Worm (Caenorhabditis elegans) whole organism, L3 larva: ENCODE results near the gene B0034.1.

ENCODE experiments used
- ZK546.5 ChIP-seq: sonication (generic microtip); optimal IDR thresholded peaks from 2 replicates; lab custom pipeline; 2017; ENCODE audit warnings: missing biosample characterization, missing genetic modification characterization
- ama-1 ChIP-seq: fragments of 150-350 bp; optimal IDR thresholded peaks from 2 replicates; lab custom pipeline; 2018
- mdl-1 ChIP-seq: fragments of 150-350 bp; optimal IDR thresholded peaks from 2 replicates; lab custom pipeline; 2014; ENCODE audit warnings: missing biosample characterization, missing genetic modification characterization
- zag-1 ChIP-seq: fragments of 150-350 bp; optimal IDR thresholded peaks from 2 replicates; lab custom pipeline; 2014; ENCODE audit warnings: missing biosample characterization, missing genetic modification characterization
- ztf-4 ChIP-seq: fragments of 150-350 bp; optimal IDR thresholded peaks from 2 replicates; lab custom pipeline; 2014; ENCODE audit warnings: missing biosample characterization, missing genetic modification characterization

DNA sequence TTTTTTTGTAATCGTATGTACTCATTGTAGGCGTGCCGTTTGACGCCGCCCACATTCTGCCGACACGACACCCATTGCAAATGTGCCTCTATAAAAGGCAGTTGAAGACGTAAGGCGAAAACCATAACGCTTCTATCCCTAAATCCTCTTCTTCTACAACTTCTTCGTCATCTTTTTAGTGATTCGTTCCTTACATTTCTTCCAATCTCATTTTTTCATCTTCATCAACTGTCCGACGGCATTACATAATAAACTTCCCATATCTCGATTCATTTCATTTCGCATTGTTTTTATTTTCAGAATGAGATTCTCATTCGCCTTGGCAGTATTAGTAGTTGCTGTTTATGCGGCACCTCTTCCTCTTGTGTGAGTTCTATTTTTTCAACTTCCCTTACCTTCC is 52.2 kb downstream of the B0034.1 start, which contains the start of gene ZK84.1:
- TF ChIP-seq mdl-1 (tag; lab: Kevin White, UChicago): no peak
- TF ChIP-seq ama-1 (lab: Kevin White, UChicago): no peak
- TF ChIP-seq ZK546.5 (tag; lab: Kevin White, UChicago): no peak
- TF ChIP-seq ztf-4 (tag; lab: Kevin White, UChicago): no peak
- TF ChIP-seq zag-1 (tag; lab: Kevin White, UChicago): no peak
